Worm (Caenorhabditis elegans) whole organism, L4 larva: ENCODE measurements around the gene npax-3.

Experiments used
- F10B5.3 ChIP-seq: sonication (generic microtip); optimal IDR thresholded peaks from 2 replicates; lab custom pipeline; 2016; ENCODE audit warnings: mild to moderate bottlenecking, missing genetic modification characterization, missing compliant biosample characterization
- R02D3.7 ChIP-seq: fragments of 150-350 bp; sonication (generic microtip); optimal IDR thresholded peaks from 3 replicates; lab custom pipeline; 2014; ENCODE audit warnings: missing biosample characterization, missing genetic modification characterization
- egl-27 ChIP-seq: sonication (generic microtip); optimal IDR thresholded peaks from 3 replicates; lab custom pipeline; 2017; ENCODE audit warnings: missing biosample characterization, missing genetic modification reagents, missing genetic modification characterization
- fos-1 ChIP-seq: fragments of 150-350 bp; optimal IDR thresholded peaks from 2 replicates; lab custom pipeline; 2014; ENCODE audit warnings: missing biosample characterization, missing genetic modification characterization
- lin-39 ChIP-seq: fragments of 150-350 bp; optimal IDR thresholded peaks from 2 replicates; lab custom pipeline; 2014; ENCODE audit warnings: missing biosample characterization, missing genetic modification reagents, missing genetic modification characterization
- nhr-77 ChIP-seq: fragments of 150-350 bp; optimal IDR thresholded peaks from 2 replicates; lab custom pipeline; 2014; ENCODE audit warnings: missing biosample characterization, missing genetic modification characterization
- unc-130 ChIP-seq: sonication (generic microtip); optimal IDR thresholded peaks from 2 replicates; lab custom pipeline; 2016; ENCODE audit warnings: missing genetic modification reagents, missing genetic modification characterization, missing compliant biosample characterization
- ztf-11 ChIP-seq: fragments of 150-350 bp; optimal IDR thresholded peaks from 2 replicates; lab custom pipeline; 2014; ENCODE audit warnings: missing biosample characterization, missing genetic modification characterization

DNA sequence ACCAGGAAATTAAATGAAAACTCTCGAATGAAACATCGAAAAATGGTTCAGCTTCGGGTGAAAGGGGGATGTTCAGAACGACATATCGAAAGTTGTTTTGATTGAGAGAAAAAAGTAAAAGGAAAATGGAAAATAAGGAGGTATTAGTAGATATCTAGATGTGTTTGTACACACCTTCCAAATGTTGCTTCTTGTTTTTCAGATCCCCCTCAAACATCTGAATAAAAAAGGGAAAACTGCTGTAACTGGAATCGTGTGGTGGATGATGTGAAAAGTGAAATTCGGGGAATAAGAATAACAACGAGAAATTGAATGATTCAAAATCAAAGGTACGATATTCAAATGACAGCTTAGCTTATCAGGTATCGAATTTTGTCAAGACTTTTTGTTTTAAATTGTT is at the start of gene npax-3:
- TF ChIP-seq nhr-77 (tag; lab: Kevin White, UChicago) (no peak), unc-130 (GFP tag; lab: Kevin White, UChicago) (no peak), fos-1 (tag; lab: Kevin White, UChicago) (no peak), F10B5.3 (tag; lab: Kevin White, UChicago) (no peak), lin-39 (tag; lab: Kevin White, UChicago) (no peak), R02D3.7 (tag; lab: Kevin White, UChicago) (no peak), egl-27 (tag; lab: Kevin White, UChicago) (no peak), ztf-11 (tag; lab: Kevin White, UChicago) (no peak)
